Worm (Caenorhabditis elegans) whole organism, L4/young adult: ENCODE data around the gene C04A2.15.
A peak's percentile ranks its signal among the peaks of the same experiment; 100 is the strongest.

Source experiments
- W03F9.2 ChIP-seq: fragments of 150-350 bp; optimal IDR thresholded peaks from 2 replicates; lab custom pipeline; 2014; ENCODE audit warnings: missing biosample characterization, missing genetic modification characterization
- him-1 ChIP-seq: sonication (generic microtip); optimal IDR thresholded peaks from 2 replicates; lab custom pipeline; 2016; ENCODE audit warnings: missing genotype, missing genetic modification reagents, missing genetic modification characterization, missing compliant biosample characterization

ce11 chrII:6847917-6848379 is 4.1 kb upstream of the C04A2.15 start, which contains the start of gene tbc-6:
- TF ChIP-seq him-1 (tag; lab: Kevin White, UChicago) = no peak
- TF ChIP-seq W03F9.2 (tag; lab: Kevin White, UChicago) = peak; percentile 61
